Worm (Caenorhabditis elegans): ENCODE data around the gene Y67D8B.2.

Gene Y67D8B.2

DNA sequence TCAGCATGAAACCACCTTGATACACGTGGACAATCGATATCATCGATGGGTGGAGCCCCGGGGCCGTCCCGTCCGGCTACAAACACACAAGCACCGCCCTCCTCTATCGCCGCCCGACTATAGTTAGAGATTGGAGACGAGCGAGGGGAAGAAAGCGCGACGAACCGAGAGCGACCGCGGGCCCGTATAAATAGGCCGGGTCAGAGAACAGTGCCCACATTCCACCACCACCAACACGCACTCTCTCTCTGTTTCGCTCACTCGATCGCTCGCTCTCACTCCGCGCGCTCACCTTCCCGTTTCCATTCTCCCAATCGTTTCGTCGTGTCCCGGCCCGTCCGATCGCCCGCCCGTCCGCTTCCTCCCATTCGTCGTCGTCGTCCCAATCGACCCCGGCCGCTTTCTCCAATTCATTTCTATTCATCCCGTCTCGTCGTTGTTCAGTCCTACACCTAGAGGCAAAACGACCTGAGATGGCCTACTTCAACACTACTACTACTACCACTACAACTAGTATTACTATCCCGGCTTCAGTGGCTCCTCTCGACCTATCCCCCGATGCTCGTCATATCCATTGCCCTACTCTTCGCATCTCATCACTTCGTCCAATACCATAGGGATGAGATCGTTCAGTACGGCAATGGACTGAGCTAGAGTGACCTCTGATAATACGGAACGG lies 41.5 kb upstream of the Y67D8B.2 start (continued):
- TF ChIP-seq him-1 (tag; optimal IDR thresholded peaks at IDR 0.05) = no peak
- TF ChIP-seq ama-1 (optimal IDR thresholded peaks at IDR 0.05) = peak; percentile 70
- TF ChIP-seq ama-1 (GFP tag; optimal IDR thresholded peaks at IDR 0.05) = no peak
- peak; percentile 53 for TF ChIP-seq mcd-1 (GFP tag; IDR thresholded peaks at IDR 0.05)
- peak; percentile 73 for TF ChIP-seq nhr-80 (tag; optimal IDR thresholded peaks at IDR 0.05)
- TF ChIP-seq C17E4.6 (GFP tag; IDR thresholded peaks at IDR 0.05) = no peak; the same call in 1 of the 2 replicates
- peak; percentile 97 for TF ChIP-seq zfh-2 (GFP tag; conservative IDR thresholded peaks at IDR 0.05)
- TF ChIP-seq cebp-1 (GFP tag; IDR thresholded peaks at IDR 0.05) = no peak
- peak; percentile 34 for TF ChIP-seq cebp-1 (tag; optimal IDR thresholded peaks at IDR 0.05)
- no peak for TF ChIP-seq lir-1 (GFP tag; conservative IDR thresholded peaks at IDR 0.05)
- peak; percentile 51 for TF ChIP-seq tbp1 (GFP tag; optimal IDR thresholded peaks at IDR 0.05)

DNA sequence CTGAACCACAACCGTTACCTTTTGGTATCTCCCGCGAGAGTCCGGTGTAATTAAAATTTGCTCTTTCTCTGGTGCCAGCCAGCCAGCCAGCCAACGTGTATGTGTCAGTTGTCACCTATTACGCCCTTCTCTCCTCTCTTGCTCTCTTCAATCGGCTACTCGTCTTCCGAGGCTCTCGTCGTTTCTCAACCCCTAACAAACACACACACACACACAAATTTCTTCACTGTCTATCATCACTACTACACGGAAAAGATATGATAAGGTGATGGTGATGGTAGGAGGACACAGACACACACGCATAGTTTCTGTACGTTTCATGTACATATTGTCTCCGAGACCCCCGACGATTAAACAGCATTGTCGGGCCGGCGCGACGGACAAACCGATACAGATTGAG lies 40.3 kb upstream of the Y67D8B.2 start:
- TF ChIP-seq attf-5 (GFP tag; optimal IDR thresholded peaks at IDR 0.05) = peak; percentile 6
- no peak for TF ChIP-seq lag-1 (GFP tag; IDR thresholded peaks at IDR 0.05)
- TF ChIP-seq cebp-1 (GFP tag; IDR thresholded peaks at IDR 0.05) = no peak
- TF ChIP-seq cebp-1 (tag; optimal IDR thresholded peaks at IDR 0.05) = peak; percentile 17
- no peak for TF ChIP-seq somi-1 (GFP tag; optimal IDR thresholded peaks at IDR 0.05)
- TF ChIP-seq F23B12.7 (tag; optimal IDR thresholded peaks at IDR 0.05; ENCODE audit: insufficient read depth) = no peak
- TF ChIP-seq nhr-80 (tag; optimal IDR thresholded peaks at IDR 0.05) = peak; percentile 85
- TF ChIP-seq attf-3 (GFP tag; conservative IDR thresholded peaks at IDR 0.05) = no peak
- 0 out of 2 replicates have a peak, but pooled peaks have one; percentile 12 for TF ChIP-seq zfh-2 (GFP tag; conservative IDR thresholded peaks at IDR 0.05)
- peak; percentile 29 for TF ChIP-seq ets-4 (GFP tag; optimal IDR thresholded peaks at IDR 0.05)
- TF ChIP-seq let-607 (tag; optimal IDR thresholded peaks at IDR 0.05) = peak; percentile 20 to 76
- no peak for TF ChIP-seq ZK185.1 (tag; optimal IDR thresholded peaks at IDR 0.05; ENCODE audit: poor library complexity, severe bottlenecking)

DNA sequence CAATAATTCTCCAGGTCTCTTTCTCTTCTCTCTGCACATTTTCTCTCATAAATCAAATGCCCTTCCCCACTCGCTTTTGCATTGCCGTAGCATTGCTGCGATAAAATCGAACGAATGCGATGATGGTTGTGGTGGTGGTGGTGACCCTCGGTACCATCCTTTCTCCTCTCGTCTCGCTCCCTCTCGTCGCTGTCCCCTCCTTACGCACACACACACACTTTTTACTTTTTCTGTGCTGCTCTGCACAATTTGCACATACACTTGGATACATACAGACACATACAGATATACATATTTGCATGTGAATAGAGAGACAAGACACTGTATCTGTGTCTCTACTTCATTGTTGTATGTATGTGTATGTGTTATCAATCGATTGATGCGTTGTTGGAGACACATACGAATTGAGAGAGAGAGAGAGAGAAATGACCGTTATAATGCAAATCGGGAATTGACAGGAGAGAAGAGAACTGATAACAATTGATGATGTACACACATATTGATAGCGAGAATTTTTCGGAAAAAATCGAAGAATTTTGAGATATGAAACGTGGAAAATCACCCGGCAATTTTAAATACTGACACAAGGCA lies 36.3 kb upstream of the Y67D8B.2 start:
- peak; percentile 64 for TF ChIP-seq nhr-90 (tag; optimal IDR thresholded peaks at IDR 0.05)
- no peak for TF ChIP-seq somi-1 (GFP tag; optimal IDR thresholded peaks at IDR 0.05)
- no peak for TF ChIP-seq F23B12.7 (tag; optimal IDR thresholded peaks at IDR 0.05; ENCODE audit: insufficient read depth)
- TF ChIP-seq attf-5 (GFP tag; optimal IDR thresholded peaks at IDR 0.05) = peak; percentile 59
- no peak for TF ChIP-seq mes-4 (tag; optimal IDR thresholded peaks at IDR 0.05)
- peak; percentile 48 for TF ChIP-seq chd-7 (tag; optimal IDR thresholded peaks at IDR 0.05)
- TF ChIP-seq lin-40 (tag; optimal IDR thresholded peaks at IDR 0.05) = peak; percentile 42
- peak; percentile 98 for TF ChIP-seq nhr-80 (tag; optimal IDR thresholded peaks at IDR 0.05)
- TF ChIP-seq F49E8.2 (tag; optimal IDR thresholded peaks at IDR 0.05; ENCODE audit: insufficient read depth) = no peak
- TF ChIP-seq ekl-4 (GFP tag; IDR thresholded peaks at IDR 0.05) = 0 out of 2 replicates have a peak, but pooled peaks have one; percentile 27
- TF ChIP-seq cebp-1 (GFP tag; IDR thresholded peaks at IDR 0.05) = no peak
- TF ChIP-seq cebp-1 (tag; optimal IDR thresholded peaks at IDR 0.05) = peak; percentile 60
- TF ChIP-seq B0336.3 (GFP tag; IDR thresholded peaks at IDR 0.05) = peak; percentile 53; the same call in 1 of the 2 replicates
- TF ChIP-seq C17E4.6 (GFP tag; IDR thresholded peaks at IDR 0.05) = no peak
- peak; percentile 61 for TF ChIP-seq unc-62 (GFP tag; optimal IDR thresholded peaks at IDR 0.05)
- TF ChIP-seq dox-1 (GFP tag; IDR thresholded peaks at IDR 0.05) = peak; percentile 75
- peak; percentile 77 for TF ChIP-seq ets-4 (GFP tag; optimal IDR thresholded peaks at IDR 0.05)
- peak; percentile 20 for TF ChIP-seq tbp1 (GFP tag; optimal IDR thresholded peaks at IDR 0.05)
- TF ChIP-seq lsl-1 (GFP tag; optimal IDR thresholded peaks at IDR 0.05) = no peak
- TF ChIP-seq let-607 (tag; optimal IDR thresholded peaks at IDR 0.05) = peak; percentile 83 to 87
- TF ChIP-seq K12H6.12 (tag; optimal IDR thresholded peaks at IDR 0.05) = peak; percentile 2
- TF ChIP-seq ceh-27 (GFP tag; optimal IDR thresholded peaks at IDR 0.05) = no peak
- peak; percentile 5; the same call in 1 of the 2 replicates for TF ChIP-seq lir-1 (GFP tag; conservative IDR thresholded peaks at IDR 0.05)
- peak; percentile 52 for TF ChIP-seq hmg-1.2 (GFP tag; IDR thresholded peaks at IDR 0.05)
- no peak for TF ChIP-seq madf-10 (tag; optimal IDR thresholded peaks at IDR 0.05)
- no peak for TF ChIP-seq Y53G8AR.9 (GFP tag; conservative IDR thresholded peaks at IDR 0.05)
- no peak for TF ChIP-seq attf-6 (GFP tag; IDR thresholded peaks at IDR 0.05)
- TF ChIP-seq snpc-4 (GFP tag; optimal IDR thresholded peaks at IDR 0.05) = no peak
- peak in 2 of 4 experiments; percentile 42 to 47 for TF ChIP-seq snpc-4 (tag; optimal IDR thresholded peaks at IDR 0.05)
- peak; percentile 54; the same call in 1 of the 2 replicates for TF ChIP-seq zfh-2 (GFP tag; conservative IDR thresholded peaks at IDR 0.05)
- TF ChIP-seq sdz-38 (tag; optimal IDR thresholded peaks at IDR 0.05) = no peak
- peak; percentile 82 for TF ChIP-seq atf-7 (tag; optimal IDR thresholded peaks at IDR 0.05)
